Worm (Caenorhabditis elegans): ENCODE data around the gene srg-23.

ce11 chrII:3066401-3066800, 29.6 kb downstream of the srg-23 start:
- TF ChIP-seq fkh-10 (GFP tag; optimal IDR thresholded peaks at IDR 0.05) (no peak), tag-97 (GFP tag; IDR thresholded peaks at IDR 0.05) (no peak), php-3 (GFP tag; IDR thresholded peaks at IDR 0.05) (no peak), zfp-3 (GFP tag; conservative IDR thresholded peaks at IDR 0.05) (no peak), nhr-28 (tag; optimal IDR thresholded peaks at IDR 0.05) (no peak), nhr-77 (tag; optimal IDR thresholded peaks at IDR 0.05) (no peak), lin-39 (tag; optimal IDR thresholded peaks at IDR 0.05) (no peak), daf-12 (tag; optimal IDR thresholded peaks at IDR 0.05) (no peak), unc-62 (GFP tag; optimal IDR thresholded peaks at IDR 0.05 in 1 of 2) (no peak), unc-62 (tag; optimal IDR thresholded peaks at IDR 0.05) (no peak), unc-130 (GFP tag; optimal IDR thresholded peaks at IDR 0.05) (no peak), madf-5 (GFP tag; IDR thresholded peaks at IDR 0.05) (no peak), T20F7.1 (GFP tag; optimal IDR thresholded peaks at IDR 0.05) (no peak)
